Worm (Caenorhabditis elegans): ENCODE results near the gene T27D12.6.

T27D12.6 gene

ce11 chrII:11853108-11853507 lies 17.8 kb downstream of the T27D12.6 start:
- no peak for TF ChIP-seq unc-62 (GFP tag; optimal IDR thresholded peaks at IDR 0.05)
- no peak for TF ChIP-seq nhr-11 (tag; optimal IDR thresholded peaks at IDR 0.05)
- TF ChIP-seq lsy-2 (tag; optimal IDR thresholded peaks at IDR 0.05): no peak
- TF ChIP-seq unc-55 (GFP tag; optimal IDR thresholded peaks at IDR 0.05): no peak
- TF ChIP-seq nhr-23 (tag; optimal IDR thresholded peaks at IDR 0.05): no peak
- TF ChIP-seq elt-3 (tag; optimal IDR thresholded peaks at IDR 0.05): no peak
- TF ChIP-seq peb-1 (tag; optimal IDR thresholded peaks at IDR 0.05): no peak
- no peak for TF ChIP-seq sma-9 (GFP tag; optimal IDR thresholded peaks at IDR 0.05)
- TF ChIP-seq sma-9 (tag; optimal IDR thresholded peaks at IDR 0.05): no peak
- TF ChIP-seq ztf-1 (GFP tag; conservative IDR thresholded peaks at IDR 0.05): no peak
- TF ChIP-seq C34F6.9 (tag; optimal IDR thresholded peaks at IDR 0.05): no peak
- no peak for TF ChIP-seq nhr-129 (tag; optimal IDR thresholded peaks at IDR 0.05)
- TF ChIP-seq sma-3 (GFP tag; optimal IDR thresholded peaks at IDR 0.05): no peak
- no peak for TF ChIP-seq zag-1 (tag; optimal IDR thresholded peaks at IDR 0.05)
- no peak for TF ChIP-seq unc-39 (tag; optimal IDR thresholded peaks at IDR 0.05)
- TF ChIP-seq sem-4 (tag; optimal IDR thresholded peaks at IDR 0.05): no peak
- TF ChIP-seq ceh-82 (tag; optimal IDR thresholded peaks at IDR 0.05): no peak
- no peak for TF ChIP-seq crh-2 (tag; optimal IDR thresholded peaks at IDR 0.05)
- TF ChIP-seq dmd-4 (tag; optimal IDR thresholded peaks at IDR 0.05): no peak

ce11 chrII:11854749-11855148 lies 19.4 kb downstream of the T27D12.6 start:
- TF ChIP-seq nhr-21 (tag; optimal IDR thresholded peaks at IDR 0.05) (no peak), ceh-82 (tag; optimal IDR thresholded peaks at IDR 0.05) (no peak), lsy-2 (tag; optimal IDR thresholded peaks at IDR 0.05) (no peak)

ce11 chrII:11856361-11856760 lies 21.1 kb downstream of the T27D12.6 start, which contains the start of gene clh-1:
TSS of gene clh-1 (minus strand) at chrII:11856461.
- no peak for TF ChIP-seq unc-39 (tag; optimal IDR thresholded peaks at IDR 0.05)
- TF ChIP-seq ZK546.5 (tag; optimal IDR thresholded peaks at IDR 0.05): no peak
- no peak for TF ChIP-seq sem-4 (tag; optimal IDR thresholded peaks at IDR 0.05)
- no peak for TF ChIP-seq crh-2 (tag; optimal IDR thresholded peaks at IDR 0.05)
- TF ChIP-seq mbf-1 (tag; optimal IDR thresholded peaks at IDR 0.05): no peak
- TF ChIP-seq blmp-1 (tag; optimal IDR thresholded peaks at IDR 0.05; ENCODE audit: insufficient read depth): no peak
- TF ChIP-seq nhr-77 (tag; optimal IDR thresholded peaks at IDR 0.05): no peak
- no peak for TF ChIP-seq alr-1 (tag; optimal IDR thresholded peaks at IDR 0.05)
- TF ChIP-seq nhr-6 (tag; optimal IDR thresholded peaks at IDR 0.05): no peak

DNA sequence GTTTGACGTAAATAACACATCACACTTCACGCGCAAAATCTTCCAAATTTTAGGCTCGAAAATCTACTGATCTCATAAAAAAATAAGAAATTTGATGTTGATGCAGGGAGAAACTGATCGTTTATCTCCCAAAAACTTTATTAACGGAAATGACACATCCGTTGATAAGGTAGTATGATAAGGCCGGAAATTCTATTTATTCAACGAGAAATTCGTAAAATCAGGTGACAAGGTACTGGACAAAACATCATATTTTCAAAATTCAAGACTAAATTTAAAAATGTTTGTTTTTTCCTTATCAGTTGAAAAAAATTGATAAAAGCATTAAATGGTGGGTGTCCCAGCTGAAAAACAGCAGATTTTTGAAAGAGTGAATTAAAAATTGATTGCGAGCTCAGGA lies 24.5 kb downstream of the T27D12.6 start:
- TF ChIP-seq gmeb-1 (tag; optimal IDR thresholded peaks at IDR 0.05): peak; percentile 11
- TF ChIP-seq fos-1 (tag; optimal IDR thresholded peaks at IDR 0.05): peak; percentile 26
- no peak for TF ChIP-seq peb-1 (tag; optimal IDR thresholded peaks at IDR 0.05)

DNA sequence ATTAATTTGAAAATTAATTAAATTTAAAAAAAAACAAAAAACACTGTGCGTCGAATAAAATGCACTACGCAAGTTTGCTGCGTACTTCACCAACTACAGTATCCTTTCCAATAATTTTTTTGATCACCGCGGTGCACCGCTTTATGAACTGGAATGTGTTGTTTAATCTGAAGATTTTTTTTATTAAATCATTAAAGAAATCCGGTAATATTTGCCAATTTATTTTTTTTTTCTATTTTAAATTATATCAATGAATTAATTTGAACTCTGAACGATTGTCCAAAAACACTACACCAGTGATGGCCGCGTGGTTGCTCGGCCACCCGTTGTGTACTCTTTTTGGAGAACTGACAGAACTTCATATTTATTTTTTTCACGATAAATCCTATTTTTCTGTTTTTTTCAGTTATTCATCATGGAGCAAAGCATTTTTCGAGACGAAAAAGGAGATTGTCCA lies 25.3 kb downstream of the T27D12.6 start, which contains the start of gene K12D12.5:
Gene K12D12.5, plus strand, starts transcription at position 407 of the 457 bp plus-strand sequence.
- TF ChIP-seq lin-13 (GFP tag; optimal IDR thresholded peaks at IDR 0.05) (no peak), ztf-4 (tag; optimal IDR thresholded peaks at IDR 0.05) (no peak), unc-55 (GFP tag; optimal IDR thresholded peaks at IDR 0.05) (no peak), mab-5 (tag; optimal IDR thresholded peaks at IDR 0.05) (no peak), skn-1 (tag; optimal IDR thresholded peaks at IDR 0.05) (no peak), ceh-16 (tag; optimal IDR thresholded peaks at IDR 0.05) (no peak), gmeb-1 (tag; optimal IDR thresholded peaks at IDR 0.05) (no peak), nhr-11 (tag; optimal IDR thresholded peaks at IDR 0.05) (no peak)

DNA sequence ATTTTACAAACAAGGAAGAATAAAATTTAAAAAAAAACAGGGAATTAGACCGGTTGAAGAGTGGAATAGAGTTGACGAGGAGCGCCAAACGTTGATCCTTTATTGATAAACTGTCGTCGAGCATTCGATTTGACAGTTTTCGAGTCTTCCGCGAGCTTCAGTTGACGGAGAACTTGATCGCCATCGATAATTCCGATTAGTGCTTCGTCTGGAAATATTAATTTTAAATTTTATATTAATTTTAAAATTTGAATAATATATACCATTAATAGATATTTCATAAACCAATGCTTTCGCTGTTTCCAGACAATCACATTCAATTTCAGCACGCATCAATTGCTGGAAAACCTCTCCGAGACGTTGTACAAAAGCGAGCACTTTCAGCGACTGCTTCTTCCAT lies 30.3 kb downstream of the T27D12.6 start, which contains the start of gene K12D12.4:
Gene K12D12.4, minus strand, starts transcription at position 101 of the 400 bp plus-strand sequence.
- no peak for TF ChIP-seq ztf-1 (GFP tag; conservative IDR thresholded peaks at IDR 0.05)
- no peak for TF ChIP-seq lin-13 (GFP tag; optimal IDR thresholded peaks at IDR 0.05)
- no peak for TF ChIP-seq nhr-23 (tag; optimal IDR thresholded peaks at IDR 0.05)
- TF ChIP-seq elt-3 (tag; optimal IDR thresholded peaks at IDR 0.05): no peak
- TF ChIP-seq blmp-1 (tag; optimal IDR thresholded peaks at IDR 0.05; ENCODE audit: insufficient read depth): no peak
- TF ChIP-seq sma-3 (GFP tag; optimal IDR thresholded peaks at IDR 0.05): no peak
- no peak for TF ChIP-seq ztf-11 (tag; optimal IDR thresholded peaks at IDR 0.05)
- TF ChIP-seq fos-1 (tag; optimal IDR thresholded peaks at IDR 0.05): no peak
